Fruit fly (Drosophila melanogaster) whole organism, pupa: ENCODE data around the gene CASK.

ENCODE experiments used
- CG10348 ChIP-seq: fragments of 200-800 bp; sonication (Bioruptor generic); IDR thresholded peaks from 2 replicates; pipeline ENCODE4 v1.3.6; 2022; ENCODE audit warnings: missing biosample characterization, missing genetic modification characterization
- CG12605 ChIP-seq: fragments of 200-800 bp; sonication (Bioruptor generic); IDR thresholded peaks from 2 replicates; pipeline ENCODE4 v1.3.6; 2022; ENCODE audit warnings: missing biosample characterization, missing genetic modification characterization
- CG13204 ChIP-seq: fragments of 200-800 bp; sonication (Bioruptor generic); optimal IDR thresholded peaks from 2 replicates; lab custom pipeline; 2018; ENCODE audit warnings: missing biosample characterization, mild to moderate bottlenecking, missing genetic modification characterization, moderate library complexity
- CG14655 ChIP-seq: fragments of 200-800 bp; sonication (Bioruptor generic); optimal IDR thresholded peaks from 3 replicates; lab custom pipeline; 2017; ENCODE audit warnings: mild to moderate bottlenecking, missing biosample characterization, missing genetic modification reagents, missing genetic modification characterization
- CG15710 ChIP-seq: fragments of 200-800 bp; sonication (Bioruptor generic); optimal IDR thresholded peaks from 2 replicates; lab custom pipeline; 2018; ENCODE audit warnings: missing biosample characterization, mild to moderate bottlenecking, missing genetic modification characterization, moderate library complexity
- CG17806 ChIP-seq: fragments of 200-800 bp; sonication (Bioruptor generic); optimal IDR thresholded peaks from 2 replicates; lab custom pipeline; 2018; ENCODE audit warnings: missing biosample characterization, mild to moderate bottlenecking, missing genetic modification characterization, moderate library complexity
- CG32121 ChIP-seq: fragments of 200-800 bp; sonication (Bioruptor generic); IDR thresholded peaks from 2 replicates; pipeline ENCODE4 v1.3.6; 2022; ENCODE audit warnings: missing biosample characterization, missing genetic modification characterization
- CG34367 ChIP-seq: fragments of 200-800 bp; sonication (Bioruptor generic); optimal IDR thresholded peaks from 2 replicates; lab custom pipeline; 2018; ENCODE audit warnings: missing biosample characterization, mild to moderate bottlenecking, missing genetic modification characterization
- CG4496 ChIP-seq: fragments of 200-800 bp; sonication (Bioruptor generic); IDR thresholded peaks from 3 replicates; pipeline ENCODE4 v1.3.6; 2022; ENCODE audit warnings: missing biosample characterization, missing genetic modification characterization
- CG8159 ChIP-seq: fragments of 200-800 bp; sonication (Bioruptor generic); optimal IDR thresholded peaks from 3 replicates; lab custom pipeline; 2018; ENCODE audit warnings: missing biosample characterization, mild to moderate bottlenecking, missing genetic modification characterization, moderate library complexity
- CG8301 ChIP-seq: fragments of 200-800 bp; sonication (Bioruptor generic); optimal IDR thresholded peaks from 2 replicates; lab custom pipeline; 2018; ENCODE audit warnings: missing biosample characterization, mild to moderate bottlenecking, missing genetic modification characterization
- CG9948 ChIP-seq: fragments of 200-800 bp; sonication (Bioruptor generic); optimal IDR thresholded peaks from 2 replicates; lab custom pipeline; 2018; ENCODE audit warnings: missing biosample characterization, mild to moderate bottlenecking, missing genetic modification characterization, moderate library complexity
- D1 ChIP-seq: fragments of 200-800 bp; sonication (Bioruptor generic); optimal IDR thresholded peaks from 2 replicates; lab custom pipeline; 2018; ENCODE audit warnings: missing biosample characterization, mild to moderate bottlenecking, missing genetic modification characterization, moderate library complexity
- EcR ChIP-seq: fragments of 200-800 bp; sonication (Bioruptor generic); optimal IDR thresholded peaks from 3 replicates; lab custom pipeline; 2019; ENCODE audit warnings: missing biosample characterization, missing genetic modification characterization, mild to moderate bottlenecking, moderate library complexity, missing genetic modification reagents
- Ets98B ChIP-seq: fragments of 200-800 bp; sonication (Bioruptor generic); IDR thresholded peaks from 2 replicates; pipeline ENCODE4 v1.3.6; 2022; ENCODE audit warnings: missing biosample characterization, missing genetic modification characterization
- Pif1A ChIP-seq: fragments of 200-800 bp; sonication (Bioruptor generic); optimal IDR thresholded peaks from 3 replicates; lab custom pipeline; 2016; ENCODE audit warnings: missing biosample characterization, missing genetic modification characterization
- Pif1B ChIP-seq: fragments of 200-800 bp; sonication (Bioruptor generic); optimal IDR thresholded peaks from 3 replicates; lab custom pipeline; 2016; ENCODE audit warnings: missing biosample characterization, missing genetic modification characterization
- Snoo ChIP-seq: fragments of 200-800 bp; sonication (Bioruptor generic); optimal IDR thresholded peaks from 3 replicates; lab custom pipeline; 2017; ENCODE audit warnings: missing biosample characterization, mild to moderate bottlenecking, missing genetic modification characterization, inconsistent platforms
- fd96Ca ChIP-seq: fragments of 200-800 bp; sonication (Bioruptor generic); IDR thresholded peaks from 3 replicates; pipeline ENCODE4 v1.3.6; 2022; ENCODE audit warnings: missing biosample characterization, missing genetic modification characterization
- gl ChIP-seq: fragments of 200-800 bp; sonication (Bioruptor generic); optimal IDR thresholded peaks from 2 replicates; lab custom pipeline; 2018; ENCODE audit warnings: missing biosample characterization, mild to moderate bottlenecking, missing genetic modification characterization
- rn ChIP-seq: fragments of 200-800 bp; sonication (Bioruptor generic); IDR thresholded peaks from 2 replicates; pipeline ENCODE4 v1.3.6; 2022; ENCODE audit warnings: missing biosample characterization, missing genetic modification characterization

Gene CASK

dm6 chr3R:21834234-21835070 is 12.0 kb upstream of the CASK start:
- TF ChIP-seq Pif1B (GFP tag; lab: Kevin White, UChicago) (peak; percentile 28), fd96Ca (no peak), CG34367 (tag; lab: Kevin White, UChicago) (peak; percentile 9)

- TF ChIP-seq CG17806 (tag; lab: Kevin White, UChicago) (no peak), Ets98B (no peak), CG12605 (GFP tag; lab: Robert Waterston, UW) (no peak), EcR (GFP tag; lab: Kevin White, UChicago) (peak; percentile 5)
Measured at dm6 chr3R:21832203-21832602, 9.7 kb upstream of the CASK start, which contains the start of gene Gr93a. TSS of gene Gr93a (plus strand) at chr3R:21832503.

dm6 chr3R:21831040-21831439 is 8.6 kb upstream of the CASK start:
- no peak for TF ChIP-seq Ets98B
- peak; percentile 67 for TF ChIP-seq EcR (GFP tag; lab: Kevin White, UChicago)
- no peak for TF ChIP-seq Pif1B (GFP tag; lab: Kevin White, UChicago)

dm6 chr3R:21830303-21830707 is 7.8 kb upstream of the CASK start:
- peak; percentile 83 for TF ChIP-seq CG9948 (tag; lab: Kevin White, UChicago)
- no peak for TF ChIP-seq CG10348
- TF ChIP-seq EcR (GFP tag; lab: Kevin White, UChicago) = no peak
- TF ChIP-seq D1 (tag; lab: Kevin White, UChicago) = peak; percentile 50
- peak; percentile 92 for TF ChIP-seq CG14655 (GFP tag; lab: Kevin White, UChicago)
- TF ChIP-seq CG15710 (tag; lab: Kevin White, UChicago) = peak; percentile 78
- TF ChIP-seq CG4496 (GFP tag; lab: Robert Waterston, UW) = peak; percentile 39; the same call in 1 of the 3 replicates
- TF ChIP-seq Pif1B (GFP tag; lab: Kevin White, UChicago) = no peak
- peak; percentile 84 for TF ChIP-seq CG8159 (tag; lab: Kevin White, UChicago)
- TF ChIP-seq rn (GFP tag; lab: Robert Waterston, UW) = no peak
- peak; percentile 71 for TF ChIP-seq CG17806 (tag; lab: Kevin White, UChicago)
- peak; percentile 78 for TF ChIP-seq CG8301 (tag; lab: Kevin White, UChicago)
- peak; percentile 59 for TF ChIP-seq CG34367 (tag; lab: Kevin White, UChicago)
- no peak for TF ChIP-seq CG13204 (GFP tag; lab: Kevin White, UChicago)
- TF ChIP-seq, all 21 proteins: peak for 9

dm6 chr3R:21829487-21829957 is 7.0 kb upstream of the CASK start:
- TF ChIP-seq CG4496 (GFP tag; lab: Robert Waterston, UW) = no peak; the same call in 2 of the 3 replicates
- TF ChIP-seq Snoo (tag; lab: Kevin White, UChicago) = no peak
- no peak for TF ChIP-seq rn (GFP tag; lab: Robert Waterston, UW)
- peak; percentile 9 for TF ChIP-seq gl (tag; lab: Kevin White, UChicago)
- peak; percentile 77 for TF ChIP-seq CG17806 (tag; lab: Kevin White, UChicago)
- no peak for TF ChIP-seq CG10348
- TF ChIP-seq Pif1B (GFP tag; lab: Kevin White, UChicago) = no peak
- peak; percentile 98 for TF ChIP-seq EcR (GFP tag; lab: Kevin White, UChicago)
- TF ChIP-seq CG13204 (GFP tag; lab: Kevin White, UChicago) = no peak
- peak; percentile 44 for TF ChIP-seq CG15710 (tag; lab: Kevin White, UChicago)
- TF ChIP-seq CG32121 = no peak
- peak; percentile 35 for TF ChIP-seq CG9948 (tag; lab: Kevin White, UChicago)
- TF ChIP-seq CG8301 (tag; lab: Kevin White, UChicago) = no peak
- peak; percentile 49 for TF ChIP-seq Pif1A (GFP tag; lab: Kevin White, UChicago)
- peak; percentile 36 for TF ChIP-seq CG8159 (tag; lab: Kevin White, UChicago)
- no peak for TF ChIP-seq CG14655 (GFP tag; lab: Kevin White, UChicago)
- TF ChIP-seq D1 (tag; lab: Kevin White, UChicago) = no peak
- TF ChIP-seq CG34367 (tag; lab: Kevin White, UChicago) = peak; percentile 22
- TF ChIP-seq fd96Ca = peak; percentile 66; the same call in 1 of the 3 replicates
- 0 out of 2 replicates have a peak, but pooled peaks have one; percentile 4 for TF ChIP-seq Ets98B
- TF ChIP-seq CG12605 (GFP tag; lab: Robert Waterston, UW) = no peak

- TF ChIP-seq Ets98B = peak; percentile 74
- TF ChIP-seq CG8301 (tag; lab: Kevin White, UChicago) = peak; percentile 92
- TF ChIP-seq CG15710 (tag; lab: Kevin White, UChicago) = peak; percentile 75
- TF ChIP-seq CG10348 = no peak
- peak; percentile 58; the same call in 1 of the 2 replicates for TF ChIP-seq rn (GFP tag; lab: Robert Waterston, UW)
- TF ChIP-seq Snoo (tag; lab: Kevin White, UChicago) = no peak
- peak; percentile 59; the same call in 2 of the 3 replicates for TF ChIP-seq fd96Ca
- peak; percentile 37 for TF ChIP-seq gl (tag; lab: Kevin White, UChicago)
- peak; percentile 25 for TF ChIP-seq CG13204 (GFP tag; lab: Kevin White, UChicago)
- peak; percentile 94 for TF ChIP-seq CG14655 (GFP tag; lab: Kevin White, UChicago)
- no peak for TF ChIP-seq EcR (GFP tag; lab: Kevin White, UChicago)
- peak; percentile 81 for TF ChIP-seq CG8159 (tag; lab: Kevin White, UChicago)
- peak; percentile 71 for TF ChIP-seq CG32121
- peak; percentile 80 for TF ChIP-seq CG4496 (GFP tag; lab: Robert Waterston, UW)
- peak; percentile 68 for TF ChIP-seq Pif1A (GFP tag; lab: Kevin White, UChicago)
- peak; percentile 74 for TF ChIP-seq CG34367 (tag; lab: Kevin White, UChicago)
- peak; percentile 92 for TF ChIP-seq CG9948 (tag; lab: Kevin White, UChicago)
- TF ChIP-seq CG12605 (GFP tag; lab: Robert Waterston, UW) = peak; percentile 66
- peak; percentile 60 for TF ChIP-seq D1 (tag; lab: Kevin White, UChicago)
- peak; percentile 78 for TF ChIP-seq CG17806 (tag; lab: Kevin White, UChicago)
- TF ChIP-seq Pif1B (GFP tag; lab: Kevin White, UChicago) = peak; percentile 79
Measured at dm6 chr3R:21828785-21829486, 6.5 kb upstream of the CASK start.
